Worm (Caenorhabditis elegans) whole organism, midembryonic: Measurements from ENCODE around the gene F38H12.5.

Experiments
- T22C8.4 ChIP-seq: fragments of 200-800 bp; sonication (Bioruptor generic); IDR thresholded peaks from 2 replicates; pipeline ENCODE4 v1.3.6; 2022; ENCODE audit warnings: missing genetic modification characterization, missing compliant biosample characterization
- cog-1 ChIP-seq: sonication (generic microtip); optimal IDR thresholded peaks from 2 replicates; lab custom pipeline; 2016; ENCODE audit warnings: missing genetic modification characterization, missing compliant biosample characterization
- flt-1 ChIP-seq: fragments of 200-800 bp; sonication (Bioruptor generic); IDR thresholded peaks from 2 replicates; pipeline ENCODE4 v1.3.6; 2022; ENCODE audit warnings: missing genetic modification characterization, missing compliant biosample characterization
- klf-2 ChIP-seq: fragments of 200-800 bp; sonication (Bioruptor generic); conservative IDR thresholded peaks from 2 replicates; pipeline ENCODE4 v1.3.6; 2022; ENCODE audit warnings: missing genetic modification reagents, missing genetic modification characterization, missing compliant biosample characterization
- med-1 ChIP-seq: sonication (generic microtip); optimal IDR thresholded peaks from 2 replicates; lab custom pipeline; 2017; ENCODE audit warnings: missing genetic modification characterization, mild to moderate bottlenecking, missing compliant biosample characterization, antibody characterized with exemption, missing genetic modification reagents; ENCODE audit not compliant: insufficient read depth
- ref-1 ChIP-seq: fragments of 200-800 bp; sonication (Bioruptor generic); conservative IDR thresholded peaks from 2 replicates; pipeline ENCODE4 v1.3.6; 2022; ENCODE audit warnings: missing genetic modification reagents, missing genetic modification characterization, missing compliant biosample characterization
- tab-1 ChIP-seq: fragments of 200-800 bp; sonication (Bioruptor generic); IDR thresholded peaks from 2 replicates; pipeline ENCODE4 v1.3.6; 2022; ENCODE audit warnings: missing genetic modification characterization, missing compliant biosample characterization
- ztf-23 ChIP-seq: fragments of 200-800 bp; sonication (Bioruptor generic); IDR thresholded peaks from 2 replicates; pipeline ENCODE4 v1.3.6; 2022; ENCODE audit warnings: missing genetic modification reagents, missing genetic modification characterization, missing compliant biosample characterization
- ztf-29 ChIP-seq: fragments of 200-800 bp; sonication (Bioruptor generic); IDR thresholded peaks from 2 replicates; pipeline ENCODE4 v1.3.6; 2022; ENCODE audit warnings: missing genetic modification reagents, missing genetic modification characterization, missing compliant biosample characterization

Gene F38H12.5

ce11 chrV:4056203-4056602 is 26.6 kb downstream of the F38H12.5 start:
- TF ChIP-seq med-1 (GFP tag; lab: Kevin White, UChicago) = no peak
- no peak for TF ChIP-seq klf-2 (GFP tag; lab: Robert Waterston, UW)
- no peak for TF ChIP-seq ref-1 (GFP tag; lab: Robert Waterston, UW)
- no peak for TF ChIP-seq cog-1 (tag; lab: Kevin White, UChicago)

- TF ChIP-seq T22C8.4 (GFP tag; lab: Robert Waterston, UW) = no peak
- TF ChIP-seq ztf-23 (GFP tag; lab: Robert Waterston, UW) = no peak
- no peak for TF ChIP-seq ref-1 (GFP tag; lab: Robert Waterston, UW)
Observed at ce11 chrV:4055025-4055424, 27.8 kb downstream of the F38H12.5 start, which contains the start of gene djr-1.2. djr-1.2 (minus strand) TSS chrV:4055125.

- TF ChIP-seq tab-1 (GFP tag; lab: Robert Waterston, UW) (no peak), cog-1 (tag; lab: Kevin White, UChicago) (no peak), ztf-29 (GFP tag; lab: Robert Waterston, UW) (no peak), flt-1 (GFP tag; lab: Robert Waterston, UW) (no peak), ref-1 (GFP tag; lab: Robert Waterston, UW) (no peak), ztf-23 (GFP tag; lab: Robert Waterston, UW) (no peak), T22C8.4 (GFP tag; lab: Robert Waterston, UW) (no peak), klf-2 (GFP tag; lab: Robert Waterston, UW) (no peak), med-1 (GFP tag; lab: Kevin White, UChicago) (no peak)
Observed at ce11 chrV:4047541-4047940, 35.3 kb downstream of the F38H12.5 start, which contains the start of gene srh-169. srh-169 (plus strand) TSS chrV:4047841.

ce11 chrV:4046122-4046521 is 36.7 kb downstream of the F38H12.5 start, which contains the start of gene phat-7:
phat-7 (plus strand) TSS chrV:4046422.
- TF ChIP-seq T22C8.4 (GFP tag; lab: Robert Waterston, UW) (no peak), cog-1 (tag; lab: Kevin White, UChicago) (no peak), med-1 (GFP tag; lab: Kevin White, UChicago) (no peak), ref-1 (GFP tag; lab: Robert Waterston, UW) (no peak), tab-1 (GFP tag; lab: Robert Waterston, UW) (no peak), klf-2 (GFP tag; lab: Robert Waterston, UW) (no peak), ztf-29 (GFP tag; lab: Robert Waterston, UW) (no peak)

- no peak for TF ChIP-seq ztf-23 (GFP tag; lab: Robert Waterston, UW)
- no peak for TF ChIP-seq ztf-29 (GFP tag; lab: Robert Waterston, UW)
- no peak for TF ChIP-seq ref-1 (GFP tag; lab: Robert Waterston, UW)
Observed at ce11 chrV:4043632-4044031, 39.2 kb downstream of the F38H12.5 start, which contains the start of gene phat-3. phat-3 (plus strand) TSS chrV:4043932.

- TF ChIP-seq flt-1 (GFP tag; lab: Robert Waterston, UW) (no peak), tab-1 (GFP tag; lab: Robert Waterston, UW) (no peak), klf-2 (GFP tag; lab: Robert Waterston, UW) (no peak), cog-1 (tag; lab: Kevin White, UChicago) (no peak), ztf-29 (GFP tag; lab: Robert Waterston, UW) (no peak)
Observed at ce11 chrV:4041853-4042424, 40.9 kb downstream of the F38H12.5 start, which contains the start of the genes C49G7.10 and irg-2. C49G7.10 (minus strand) TSS chrV:4042021. irg-2 (plus strand) TSS chrV:4042181.

- TF ChIP-seq flt-1 (GFP tag; lab: Robert Waterston, UW) (no peak), klf-2 (GFP tag; lab: Robert Waterston, UW) (no peak), tab-1 (GFP tag; lab: Robert Waterston, UW) (no peak), ztf-29 (GFP tag; lab: Robert Waterston, UW) (no peak), ztf-23 (GFP tag; lab: Robert Waterston, UW) (no peak), cog-1 (tag; lab: Kevin White, UChicago) (no peak), T22C8.4 (GFP tag; lab: Robert Waterston, UW) (no peak), med-1 (GFP tag; lab: Kevin White, UChicago) (no peak), ref-1 (GFP tag; lab: Robert Waterston, UW) (no peak)
Observed at ce11 chrV:4038557-4038956, 44.3 kb downstream of the F38H12.5 start.

ce11 chrV:4038110-4038509 is 44.7 kb downstream of the F38H12.5 start, which contains the start of gene C49G7.12:
C49G7.12 (plus strand) TSS chrV:4038410.
- no peak for TF ChIP-seq ref-1 (GFP tag; lab: Robert Waterston, UW)
- no peak for TF ChIP-seq ztf-23 (GFP tag; lab: Robert Waterston, UW)
- TF ChIP-seq T22C8.4 (GFP tag; lab: Robert Waterston, UW) = no peak
- no peak for TF ChIP-seq klf-2 (GFP tag; lab: Robert Waterston, UW)

- TF ChIP-seq cog-1 (tag; lab: Kevin White, UChicago) (no peak), klf-2 (GFP tag; lab: Robert Waterston, UW) (no peak), flt-1 (GFP tag; lab: Robert Waterston, UW) (no peak), ztf-23 (GFP tag; lab: Robert Waterston, UW) (no peak), ztf-29 (GFP tag; lab: Robert Waterston, UW) (no peak), med-1 (GFP tag; lab: Kevin White, UChicago) (no peak), T22C8.4 (GFP tag; lab: Robert Waterston, UW) (no peak), tab-1 (GFP tag; lab: Robert Waterston, UW) (no peak), ref-1 (GFP tag; lab: Robert Waterston, UW) (no peak)
Observed at ce11 chrV:4035811-4036210, 47.0 kb downstream of the F38H12.5 start, which contains the start of gene C49G7.13. C49G7.13 (plus strand) TSS chrV:4036111.
